Worm (Caenorhabditis elegans) whole organism, L2 larva: ENCODE measurements around the gene nhr-15.

Experiments used
- nhr-12 ChIP-seq: fragments of 150-350 bp; optimal IDR thresholded peaks from 2 replicates; lab custom pipeline; 2014; ENCODE audit warnings: missing biosample characterization, missing genetic modification characterization
- nhr-237 ChIP-seq: fragments of 150-350 bp; optimal IDR thresholded peaks from 2 replicates; lab custom pipeline; 2014; ENCODE audit warnings: missing biosample characterization, missing genetic modification characterization
- snpc-4 ChIP-seq: fragments of 150-350 bp; optimal IDR thresholded peaks from 2 replicates; lab custom pipeline; 2014; ENCODE audit warnings: missing biosample characterization, missing genetic modification characterization
- unc-62 ChIP-seq: fragments of 150-350 bp; optimal IDR thresholded peaks from 2 replicates; lab custom pipeline; 2014; ENCODE audit warnings: missing biosample characterization, missing genetic modification reagents, missing genetic modification characterization

DNA sequence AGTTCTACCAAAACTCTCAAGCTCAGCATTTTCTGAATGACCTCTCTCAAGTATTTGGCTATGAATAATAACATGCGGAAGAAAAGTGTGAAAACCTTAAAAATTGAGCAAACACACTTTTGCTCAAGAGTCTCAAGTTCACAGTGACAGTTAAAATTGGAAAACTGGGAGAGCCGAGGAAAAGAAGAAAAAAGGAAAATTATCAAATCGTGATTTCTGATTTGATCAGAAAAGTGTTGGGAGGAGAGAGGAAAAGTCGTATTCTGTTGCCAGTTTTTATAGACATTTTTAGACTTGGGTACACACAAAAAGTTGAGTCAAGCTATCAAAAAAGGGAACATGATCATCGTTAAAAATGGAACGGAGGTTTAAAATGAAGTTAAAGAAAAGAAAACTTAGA, 18.7 kb downstream of the nhr-15 start:
- TF ChIP-seq nhr-237 (tag; lab: Kevin White, UChicago) (no peak), snpc-4 (tag; lab: Kevin White, UChicago) (no peak), unc-62 (GFP tag; lab: Kevin White, UChicago) (no peak), nhr-12 (no peak)
